Fruit fly (Drosophila melanogaster): ENCODE results near the gene CG12689.

dm6 chrX:7540749-7541454 lies 45.0 kb downstream of the CG12689 start:
- no peak for TF ChIP-seq tj (GFP tag; optimal IDR thresholded peaks at IDR 0.05)
- no peak for TF ChIP-seq CG1620 (GFP tag; optimal IDR thresholded peaks at IDR 0.05)
- no peak for TF ChIP-seq bab1 (GFP tag; optimal IDR thresholded peaks at IDR 0.05)
- no peak for TF ChIP-seq kay (GFP tag; ENCODE audit: borderline replicate concordance)
- TF ChIP-seq CG12768 (GFP tag; optimal IDR thresholded peaks at IDR 0.05) = no peak
- TF ChIP-seq Clk (GFP tag; optimal IDR thresholded peaks at IDR 0.05) = no peak
- no peak for TF ChIP-seq CG33017 (tag; optimal IDR thresholded peaks at IDR 0.05)
- no peak for TF ChIP-seq cic (GFP tag; optimal IDR thresholded peaks at IDR 0.05)
- TF ChIP-seq Mnt (GFP tag; optimal IDR thresholded peaks at IDR 0.05) = no peak
- TF ChIP-seq Crg-1 (GFP tag; optimal IDR thresholded peaks at IDR 0.05) = no peak
- no peak for TF ChIP-seq pad (GFP tag; optimal IDR thresholded peaks at IDR 0.05)
- no peak for TF ChIP-seq toe (GFP tag; optimal IDR thresholded peaks at IDR 0.05)

All from whole organism, adult.